Worm (Caenorhabditis elegans): ENCODE data around the gene R04A9.9.

Gene R04A9.9

ce11 chrX:410073-410572 is 19.8 kb upstream of the R04A9.9 start (continued):
- TF ChIP-seq bed-3 (GFP tag; optimal IDR thresholded peaks at IDR 0.05), result peak; percentile 75
- peak; percentile 24 for TF ChIP-seq hlh-1 (tag; optimal IDR thresholded peaks at IDR 0.05)

ce11 chrX:404597-404996 is 14.2 kb upstream of the R04A9.9 start, which contains the start of gene R04A9.1:
R04A9.1 (plus strand) TSS chrX:404897.
- TF ChIP-seq mab-5 (tag; optimal IDR thresholded peaks at IDR 0.05) (no peak), unc-62 (GFP tag; optimal IDR thresholded peaks at IDR 0.05) (no peak), sptf-1 (tag; optimal IDR thresholded peaks at IDR 0.05) (no peak), blmp-1 (tag; optimal IDR thresholded peaks at IDR 0.05) (no peak), mep-1 (tag; optimal IDR thresholded peaks at IDR 0.05) (no peak), lin-32 (GFP tag; optimal IDR thresholded peaks at IDR 0.05) (no peak), hlh-1 (tag; optimal IDR thresholded peaks at IDR 0.05) (no peak), sem-2 (GFP tag; optimal IDR thresholded peaks at IDR 0.05) (no peak), nhr-76 (tag; optimal IDR thresholded peaks at IDR 0.05) (no peak), nhr-237 (tag; optimal IDR thresholded peaks at IDR 0.05) (no peak), flh-1 (GFP tag; optimal IDR thresholded peaks at IDR 0.05) (no peak)

- TF ChIP-seq flh-1 (GFP tag; optimal IDR thresholded peaks at IDR 0.05) (no peak), pha-4 (tag; optimal IDR thresholded peaks at IDR 0.05) (no peak), ztf-11 (tag; optimal IDR thresholded peaks at IDR 0.05) (no peak), lin-13 (tag; optimal IDR thresholded peaks at IDR 0.05) (no peak), ceh-83 (GFP tag; optimal IDR thresholded peaks at IDR 0.05) (no peak), hlh-1 (tag; optimal IDR thresholded peaks at IDR 0.05) (no peak), lsy-2 (tag; optimal IDR thresholded peaks at IDR 0.05) (no peak), nhr-76 (tag; optimal IDR thresholded peaks at IDR 0.05) (no peak)
Observed at ce11 chrX:402951-403350, 12.6 kb upstream of the R04A9.9 start.

- TF ChIP-seq mab-5 (tag; optimal IDR thresholded peaks at IDR 0.05) (no peak), zip-8 (tag; optimal IDR thresholded peaks at IDR 0.05) (no peak), blmp-1 (tag; optimal IDR thresholded peaks at IDR 0.05) (no peak), drap-1 (GFP tag; optimal IDR thresholded peaks at IDR 0.05) (no peak), ces-1 (GFP tag; optimal IDR thresholded peaks at IDR 0.05) (no peak), pha-4 (tag; optimal IDR thresholded peaks at IDR 0.05) (no peak), lin-13 (tag; optimal IDR thresholded peaks at IDR 0.05) (no peak), tbx-8 (GFP tag; optimal IDR thresholded peaks at IDR 0.05) (no peak)
Observed at ce11 chrX:399535-399934, 9.2 kb upstream of the R04A9.9 start.

ce11 chrX:397259-397658 is 6.9 kb upstream of the R04A9.9 start, which contains the start of gene R04A9.6:
R04A9.6 (plus strand) TSS chrX:397559.
- TF ChIP-seq ceh-83 (GFP tag; optimal IDR thresholded peaks at IDR 0.05) (no peak), nhr-237 (tag; optimal IDR thresholded peaks at IDR 0.05) (no peak), flh-1 (GFP tag; optimal IDR thresholded peaks at IDR 0.05) (no peak), hlh-1 (tag; optimal IDR thresholded peaks at IDR 0.05) (no peak), nhr-2 (tag; optimal IDR thresholded peaks at IDR 0.05) (no peak), ceh-39 (tag; optimal IDR thresholded peaks at IDR 0.05) (no peak), unc-39 (tag; optimal IDR thresholded peaks at IDR 0.05) (no peak), ceh-43 (GFP tag; optimal IDR thresholded peaks at IDR 0.05) (no peak), ztf-11 (tag; optimal IDR thresholded peaks at IDR 0.05) (no peak), sptf-1 (tag; optimal IDR thresholded peaks at IDR 0.05) (no peak), unc-62 (GFP tag; optimal IDR thresholded peaks at IDR 0.05) (no peak), nhr-28 (tag; optimal IDR thresholded peaks at IDR 0.05) (no peak), sem-2 (GFP tag; optimal IDR thresholded peaks at IDR 0.05) (no peak), lin-13 (tag; optimal IDR thresholded peaks at IDR 0.05) (no peak), tbx-8 (GFP tag; optimal IDR thresholded peaks at IDR 0.05) (no peak), zip-8 (tag; optimal IDR thresholded peaks at IDR 0.05) (no peak), blmp-1 (tag; optimal IDR thresholded peaks at IDR 0.05) (no peak)

- TF ChIP-seq drap-1 (GFP tag; optimal IDR thresholded peaks at IDR 0.05) (no peak), ceh-43 (GFP tag; optimal IDR thresholded peaks at IDR 0.05) (no peak), nhr-2 (tag; optimal IDR thresholded peaks at IDR 0.05) (peak; percentile 94), bed-3 (GFP tag; optimal IDR thresholded peaks at IDR 0.05) (no peak)
Observed at ce11 chrX:394709-395108, 4.3 kb upstream of the R04A9.9 start, which contains the start of gene R04A9.7. R04A9.7 (minus strand) TSS chrX:394892.

ce11 chrX:389566-389965 is 803 bp downstream of the R04A9.9 start:
- no peak for TF ChIP-seq sem-2 (GFP tag; optimal IDR thresholded peaks at IDR 0.05)
- TF ChIP-seq nhr-237 (tag; optimal IDR thresholded peaks at IDR 0.05), result no peak
- no peak for TF ChIP-seq ztf-11 (tag; optimal IDR thresholded peaks at IDR 0.05)
- TF ChIP-seq unc-62 (GFP tag; optimal IDR thresholded peaks at IDR 0.05), result no peak
- TF ChIP-seq elt-3 (tag; optimal IDR thresholded peaks at IDR 0.05), result no peak
- no peak for TF ChIP-seq ceh-83 (GFP tag; optimal IDR thresholded peaks at IDR 0.05)
- TF ChIP-seq flh-1 (GFP tag; optimal IDR thresholded peaks at IDR 0.05), result no peak
- no peak for TF ChIP-seq pha-4 (tag; optimal IDR thresholded peaks at IDR 0.05)
- no peak for TF ChIP-seq nhr-76 (tag; optimal IDR thresholded peaks at IDR 0.05)
- TF ChIP-seq unc-120 (tag; optimal IDR thresholded peaks at IDR 0.05; ENCODE audit: poor library complexity, severe bottlenecking), result no peak
- no peak for TF ChIP-seq snpc-4 (tag; optimal IDR thresholded peaks at IDR 0.05)
- TF ChIP-seq elt-1 (tag; optimal IDR thresholded peaks at IDR 0.05; ENCODE audit: borderline replicate concordance, insufficient read depth), result no peak
- TF ChIP-seq ceh-43 (GFP tag; optimal IDR thresholded peaks at IDR 0.05), result no peak
